Worm (Caenorhabditis elegans): ENCODE data around the gene nhr-61.
A peak's percentile ranks its signal among the peaks of the same experiment; 100 is the strongest.

The nhr-61 gene

DNA sequence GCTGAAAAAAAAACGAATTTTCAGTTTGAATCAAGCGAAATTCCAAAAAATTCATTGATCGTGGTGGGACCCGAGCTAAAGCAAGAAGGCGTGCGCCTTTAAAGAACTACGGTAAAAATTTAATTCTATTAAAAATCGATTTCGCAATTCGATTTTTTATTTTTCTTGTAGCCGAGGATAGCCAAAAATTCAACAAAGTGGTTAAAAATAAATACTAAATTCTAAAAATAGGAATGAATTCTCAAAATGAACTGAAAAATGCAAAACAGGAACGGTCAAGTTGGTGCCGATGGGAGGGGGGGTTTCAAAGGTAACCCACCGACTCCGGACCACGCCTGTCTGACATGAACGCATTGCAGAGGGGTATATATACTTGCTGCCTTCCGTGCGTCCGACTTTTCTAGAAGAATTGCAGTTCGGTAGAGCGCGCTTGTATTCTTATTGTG is 17.2 kb downstream of the nhr-61 start:
- TF ChIP-seq tbx-2 (tag; optimal IDR thresholded peaks at IDR 0.05): peak; percentile 46
- TF ChIP-seq aly-2 (tag; optimal IDR thresholded peaks at IDR 0.05): no peak
- TF ChIP-seq elt-3 (tag; optimal IDR thresholded peaks at IDR 0.05): no peak
- TF ChIP-seq zag-1 (tag; optimal IDR thresholded peaks at IDR 0.05): no peak
- TF ChIP-seq skn-1 (tag; optimal IDR thresholded peaks at IDR 0.05): no peak
- TF ChIP-seq nhr-77 (tag; optimal IDR thresholded peaks at IDR 0.05): no peak
- TF ChIP-seq mdl-1 (tag; optimal IDR thresholded peaks at IDR 0.05): no peak
- peak; percentile 41 for TF ChIP-seq nhr-43 (tag; optimal IDR thresholded peaks at IDR 0.05; ENCODE audit: poor library complexity, severe bottlenecking)
- no peak for TF ChIP-seq unc-62 (GFP tag; optimal IDR thresholded peaks at IDR 0.05)
- TF ChIP-seq nfya-1 (tag; optimal IDR thresholded peaks at IDR 0.05; ENCODE audit: insufficient read depth): peak; percentile 48
- no peak for TF ChIP-seq R02D3.7 (tag; optimal IDR thresholded peaks at IDR 0.05)
- no peak for TF ChIP-seq ceh-9 (tag; optimal IDR thresholded peaks at IDR 0.05)
- no peak for TF ChIP-seq ztf-4 (tag; optimal IDR thresholded peaks at IDR 0.05)
- TF ChIP-seq lsy-12 (tag; optimal IDR thresholded peaks at IDR 0.05): peak; percentile 51
- no peak for TF ChIP-seq ceh-82 (tag; optimal IDR thresholded peaks at IDR 0.05)
- TF ChIP-seq fkh-10 (GFP tag; optimal IDR thresholded peaks at IDR 0.05): no peak
- no peak for TF ChIP-seq pqm-1 (tag; optimal IDR thresholded peaks at IDR 0.05)
- no peak for TF ChIP-seq ZK546.5 (tag; optimal IDR thresholded peaks at IDR 0.05)
- no peak for TF ChIP-seq mml-1 (tag; optimal IDR thresholded peaks at IDR 0.05)
- no peak for TF ChIP-seq nhr-12 (tag; optimal IDR thresholded peaks at IDR 0.05)
- peak; percentile 98 for TF ChIP-seq snpc-4 (tag; optimal IDR thresholded peaks at IDR 0.05)
- no peak for TF ChIP-seq nhr-28 (tag; optimal IDR thresholded peaks at IDR 0.05)
- no peak for TF ChIP-seq egl-5 (tag; optimal IDR thresholded peaks at IDR 0.05)
- TF ChIP-seq sea-2 (GFP tag; optimal IDR thresholded peaks at IDR 0.05): no peak
- peak; percentile 75 for TF ChIP-seq hmg-11 (tag; optimal IDR thresholded peaks at IDR 0.05)
- no peak for TF ChIP-seq ceh-28 (tag; optimal IDR thresholded peaks at IDR 0.05)
- peak; percentile 37 for TF ChIP-seq lin-15B (tag; optimal IDR thresholded peaks at IDR 0.05)
- no peak for TF ChIP-seq nhr-76 (tag; optimal IDR thresholded peaks at IDR 0.05)
- no peak for TF ChIP-seq ceh-16 (tag; optimal IDR thresholded peaks at IDR 0.05)
- peak; percentile 6 for TF ChIP-seq elt-2 (tag; optimal IDR thresholded peaks at IDR 0.05)
- TF ChIP-seq nhr-67 (tag; optimal IDR thresholded peaks at IDR 0.05): no peak
- no peak for TF ChIP-seq nhr-23 (tag; optimal IDR thresholded peaks at IDR 0.05)
- TF ChIP-seq eor-1 (tag; optimal IDR thresholded peaks at IDR 0.05): no peak
- no peak for TF ChIP-seq egl-27 (tag; optimal IDR thresholded peaks at IDR 0.05)
- peak; percentile 65 for TF ChIP-seq lin-39 (tag; optimal IDR thresholded peaks at IDR 0.05)
- no peak for TF ChIP-seq fkh-2 (tag; optimal IDR thresholded peaks at IDR 0.05)
- TF ChIP-seq nhr-25 (tag; optimal IDR thresholded peaks at IDR 0.05): no peak
- peak; percentile 45 for TF ChIP-seq ama-1 (optimal IDR thresholded peaks at IDR 0.05)
- TF ChIP-seq daf-12 (tag; optimal IDR thresholded peaks at IDR 0.05): no peak
- no peak for TF ChIP-seq elt-1 (tag; optimal IDR thresholded peaks at IDR 0.05)
- no peak for TF ChIP-seq nhr-237 (tag; optimal IDR thresholded peaks at IDR 0.05)
- TF ChIP-seq unc-39 (tag; optimal IDR thresholded peaks at IDR 0.05): no peak
- no peak for TF ChIP-seq pha-4 (tag; optimal IDR thresholded peaks at IDR 0.05)
- TF ChIP-seq nhr-11 (tag; optimal IDR thresholded peaks at IDR 0.05): no peak
- no peak for TF ChIP-seq ztf-11 (tag; optimal IDR thresholded peaks at IDR 0.05)
- no peak for TF ChIP-seq jun-1 (tag; optimal IDR thresholded peaks at IDR 0.05)
- TF ChIP-seq fos-1 (tag; optimal IDR thresholded peaks at IDR 0.05): no peak

ce11 chrII:14799367-14799766 is 19.0 kb downstream of the nhr-61 start:
- TF ChIP-seq nhr-12 (tag; optimal IDR thresholded peaks at IDR 0.05) (no peak), ceh-28 (tag; optimal IDR thresholded peaks at IDR 0.05) (no peak), nhr-23 (tag; optimal IDR thresholded peaks at IDR 0.05) (no peak), ZK546.5 (tag; optimal IDR thresholded peaks at IDR 0.05) (no peak), nhr-77 (tag; optimal IDR thresholded peaks at IDR 0.05) (no peak), lin-15B (tag; optimal IDR thresholded peaks at IDR 0.05) (no peak), nhr-237 (tag; optimal IDR thresholded peaks at IDR 0.05) (no peak), zag-1 (tag; optimal IDR thresholded peaks at IDR 0.05) (no peak), daf-12 (tag; optimal IDR thresholded peaks at IDR 0.05) (no peak), mml-1 (tag; optimal IDR thresholded peaks at IDR 0.05) (no peak), elt-1 (tag; optimal IDR thresholded peaks at IDR 0.05) (no peak), nhr-67 (tag; optimal IDR thresholded peaks at IDR 0.05) (no peak), lin-39 (tag; optimal IDR thresholded peaks at IDR 0.05) (no peak), nhr-43 (tag; optimal IDR thresholded peaks at IDR 0.05; ENCODE audit: poor library complexity, severe bottlenecking) (no peak), ceh-16 (tag; optimal IDR thresholded peaks at IDR 0.05) (no peak), pqm-1 (tag; optimal IDR thresholded peaks at IDR 0.05) (no peak), nhr-11 (tag; optimal IDR thresholded peaks at IDR 0.05) (no peak), nfya-1 (tag; optimal IDR thresholded peaks at IDR 0.05; ENCODE audit: insufficient read depth) (no peak), R02D3.7 (tag; optimal IDR thresholded peaks at IDR 0.05) (no peak), sea-2 (GFP tag; optimal IDR thresholded peaks at IDR 0.05) (no peak)
